Fruit fly (Drosophila melanogaster): Measurements from ENCODE around the gene NSD.

Gene NSD

DNA sequence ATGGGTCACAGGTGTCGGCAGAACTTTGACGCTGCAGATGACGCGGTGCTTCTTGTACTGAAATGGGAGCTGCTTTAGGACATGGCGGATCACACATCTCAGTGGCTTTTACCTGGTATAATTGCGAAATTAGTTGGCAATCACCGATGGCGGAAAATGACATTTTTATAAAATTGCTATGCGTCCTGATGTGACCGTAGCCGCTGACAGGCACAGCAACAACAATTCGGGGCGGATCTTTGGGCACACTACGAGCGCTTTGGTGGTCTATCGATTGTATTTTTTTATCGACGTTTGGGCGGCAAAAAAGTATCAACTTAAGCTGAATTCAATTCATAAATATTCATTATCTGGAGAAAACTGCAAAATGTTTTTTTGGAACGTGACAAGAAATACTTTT, 16.2 kb upstream of the NSD start, which contains the start of gene CG4951:
CG4951 (minus strand) TSS at position 223 of the 400 bp plus-strand sequence.
- peak; percentile 36 for TF ChIP-seq bigmax (GFP tag; optimal IDR thresholded peaks at IDR 0.05)
- peak; percentile 63 for TF ChIP-seq zen2 (GFP tag; IDR thresholded peaks at IDR 0.05; ENCODE audit: partially characterized antibody)
- TF ChIP-seq gcm (GFP tag; optimal IDR thresholded peaks at IDR 0.05): no peak
- peak; percentile 34; the same call in 1 of the 2 replicates for TF ChIP-seq vvl (GFP tag; IDR thresholded peaks at IDR 0.05)
- no peak for TF ChIP-seq CG4424 (GFP tag; optimal IDR thresholded peaks at IDR 0.05)
- no peak for TF ChIP-seq oc (tag; optimal IDR thresholded peaks at IDR 0.05)
- TF ChIP-seq sens-2 (GFP tag; IDR thresholded peaks at IDR 0.05): no peak
- TF ChIP-seq Chrac-16 (GFP tag; optimal IDR thresholded peaks at IDR 0.05): no peak
- no peak for TF ChIP-seq CG12104 (GFP tag; optimal IDR thresholded peaks at IDR 0.05)
- no peak for TF ChIP-seq ewg (GFP tag; optimal IDR thresholded peaks at IDR 0.05)
- TF ChIP-seq tgo (GFP tag; IDR thresholded peaks at IDR 0.05): no peak
- TF ChIP-seq CG10979 (tag; optimal IDR thresholded peaks at IDR 0.05): no peak
- peak; percentile 66 for TF ChIP-seq trem (tag; optimal IDR thresholded peaks at IDR 0.05)
- no peak for TF ChIP-seq kni (GFP tag; optimal IDR thresholded peaks at IDR 0.05)
- TF ChIP-seq CG17568 (GFP tag; optimal IDR thresholded peaks at IDR 0.05): no peak
- TF ChIP-seq CG14050 (GFP tag; IDR thresholded peaks at IDR 0.05): no peak
- TF ChIP-seq Ptx1 (GFP tag; IDR thresholded peaks at IDR 0.05): no peak
- TF ChIP-seq Hr39 (optimal IDR thresholded peaks at IDR 0.05): no peak
- no peak for TF ChIP-seq CG10431 (GFP tag; optimal IDR thresholded peaks at IDR 0.05)
- no peak for TF ChIP-seq CG15073 (GFP tag; optimal IDR thresholded peaks at IDR 0.05)
- TF ChIP-seq hbn (GFP tag; IDR thresholded peaks at IDR 0.05; ENCODE audit: partially characterized antibody): peak; percentile 49; the same call in 1 of the 2 replicates
- no peak for TF ChIP-seq CG1603 (tag; optimal IDR thresholded peaks at IDR 0.05)
- no peak for TF ChIP-seq ac (GFP tag; optimal IDR thresholded peaks at IDR 0.05)
- TF ChIP-seq fd96Cb (tag; optimal IDR thresholded peaks at IDR 0.05): no peak
- TF ChIP-seq Side (GFP tag; optimal IDR thresholded peaks at IDR 0.05): no peak
- no peak for TF ChIP-seq CG18619 (GFP tag; optimal IDR thresholded peaks at IDR 0.05)
- no peak for TF ChIP-seq D19B (GFP tag; optimal IDR thresholded peaks at IDR 0.05)
- no peak for TF ChIP-seq CG8290 (GFP tag; optimal IDR thresholded peaks at IDR 0.05)
- no peak for TF ChIP-seq CG8290 (tag; optimal IDR thresholded peaks at IDR 0.05)
- no peak for TF ChIP-seq ro (GFP tag; IDR thresholded peaks at IDR 0.05)
- no peak for TF ChIP-seq grn (GFP tag; optimal IDR thresholded peaks at IDR 0.05)
- TF ChIP-seq fd3F (GFP tag; optimal IDR thresholded peaks at IDR 0.05): no peak
- TF ChIP-seq Pdp1 (GFP tag; optimal IDR thresholded peaks at IDR 0.05): no peak
- TF ChIP-seq CG13894 (tag; optimal IDR thresholded peaks at IDR 0.05): no peak
- TF ChIP-seq chm (GFP tag; IDR thresholded peaks at IDR 0.05): no peak
- TF ChIP-seq dmrt11E (tag; optimal IDR thresholded peaks at IDR 0.05): no peak
- peak; percentile 57; the same call in 1 of the 2 replicates for TF ChIP-seq tna (GFP tag; IDR thresholded peaks at IDR 0.05; ENCODE audit: partially characterized antibody)
- no peak for TF ChIP-seq gem (tag; optimal IDR thresholded peaks at IDR 0.05)
- TF ChIP-seq bowl (GFP tag; IDR thresholded peaks at IDR 0.05): no peak
- TF ChIP-seq dm (GFP tag; optimal IDR thresholded peaks at IDR 0.05): no peak
- TF ChIP-seq CG12391 (tag; optimal IDR thresholded peaks at IDR 0.05): no peak
- peak; percentile 75 for TF ChIP-seq HLH4C (GFP tag; IDR thresholded peaks at IDR 0.05; ENCODE audit: partially characterized antibody)
- TF ChIP-seq H2.0 (GFP tag; IDR thresholded peaks at IDR 0.05): no peak
- no peak for TF ChIP-seq hth (optimal IDR thresholded peaks at IDR 0.05)
- no peak for TF ChIP-seq HHEX (GFP tag; optimal IDR thresholded peaks at IDR 0.05)
- TF ChIP-seq dpn (GFP tag; optimal IDR thresholded peaks at IDR 0.05): no peak
- no peak for TF ChIP-seq Ets65A (GFP tag)
- TF ChIP-seq gce (GFP tag; IDR thresholded peaks at IDR 0.05): no peak
- no peak for TF ChIP-seq bcd (GFP tag; optimal IDR thresholded peaks at IDR 0.05)
- peak; percentile 62; the same call in 1 of the 2 replicates for TF ChIP-seq nerfin-2 (GFP tag; IDR thresholded peaks at IDR 0.05; ENCODE audit: partially characterized antibody)
- TF ChIP-seq CG31441 (GFP tag; IDR thresholded peaks at IDR 0.05): no peak
- no peak for TF ChIP-seq CG8924 (tag; optimal IDR thresholded peaks at IDR 0.05)
